Fruit fly (Drosophila melanogaster) whole organism, embryonic: Measurements from ENCODE around the gene CG6511.

Source experiments
- CG11247 ChIP-seq: fragments of 200-800 bp; sonication (Bioruptor generic); IDR thresholded peaks from 2 replicates; pipeline ENCODE4 v1.3.6; 2022; ENCODE audit warnings: missing biosample characterization, missing genetic modification characterization
- CG11723 ChIP-seq: fragments of 200-800 bp; sonication (Bioruptor generic); optimal IDR thresholded peaks from 2 replicates; lab custom pipeline; 2017; ENCODE audit warnings: missing biosample characterization, mild to moderate bottlenecking, missing genetic modification characterization
- CG14667 ChIP-seq: fragments of 200-800 bp; sonication (Bioruptor generic); IDR thresholded peaks from 2 replicates; pipeline ENCODE4 v1.3.6; 2022; ENCODE audit warnings: missing biosample characterization, missing genetic modification characterization
- CG15696 ChIP-seq: fragments of 200-800 bp; sonication (Bioruptor generic); optimal IDR thresholded peaks from 2 replicates; lab custom pipeline; 2019; ENCODE audit warnings: missing biosample characterization, mild to moderate bottlenecking, missing genetic modification characterization, moderate library complexity
- CG1602 ChIP-seq: fragments of 200-800 bp; sonication (Bioruptor generic); optimal IDR thresholded peaks from 3 replicates; lab custom pipeline; 2016; ENCODE audit warnings: missing biosample characterization, missing genetic modification characterization
- CG17186 ChIP-seq: fragments of 200-800 bp; sonication (Bioruptor generic); optimal IDR thresholded peaks from 3 replicates; lab custom pipeline; 2017; ENCODE audit warnings: missing biosample characterization, missing genetic modification reagents, missing genetic modification characterization
- CG17385 ChIP-seq: fragments of 200-800 bp; sonication (Bioruptor generic); optimal IDR thresholded peaks from 3 replicates; lab custom pipeline; 2018; ENCODE audit warnings: missing biosample characterization, mild to moderate bottlenecking, missing genetic modification characterization
- CG18619 ChIP-seq: fragments of 200-800 bp; sonication (Bioruptor generic); optimal IDR thresholded peaks from 3 replicates; lab custom pipeline; 2017; ENCODE audit warnings: missing biosample characterization, mild to moderate bottlenecking, missing genetic modification characterization
- CG2116 ChIP-seq: fragments of 200-800 bp; sonication (Bioruptor generic); optimal IDR thresholded peaks from 3 replicates; lab custom pipeline; 2018; ENCODE audit warnings: missing biosample characterization, mild to moderate bottlenecking, missing genetic modification characterization
- CG3065 ChIP-seq: fragments of 200-800 bp; sonication (Bioruptor generic); optimal IDR thresholded peaks from 2 replicates; lab custom pipeline; 2016; ENCODE audit warnings: missing biosample characterization, missing genetic modification characterization
- CG32767 ChIP-seq: fragments of 200-800 bp; sonication (Bioruptor generic); IDR thresholded peaks from 2 replicates; pipeline ENCODE4 v1.3.6; 2022; ENCODE audit warnings: missing biosample characterization, missing genetic modification characterization
- CG34224 ChIP-seq: fragments of 200-800 bp; sonication (Bioruptor generic); IDR thresholded peaks from 3 replicates; pipeline ENCODE4 v1.3.6; 2022; ENCODE audit warnings: missing biosample characterization, missing genetic modification characterization; ENCODE audit not compliant: partially characterized antibody
- CG5953 ChIP-seq: fragments of 200-800 bp; sonication (Bioruptor generic); IDR thresholded peaks from 2 replicates; pipeline ENCODE4 v1.3.6; 2022; ENCODE audit warnings: missing biosample characterization, missing genetic modification characterization
- CG6254 ChIP-seq: fragments of 200-800 bp; sonication (Bioruptor generic); optimal IDR thresholded peaks from 3 replicates; lab custom pipeline; 2017; ENCODE audit warnings: mild to moderate bottlenecking, missing biosample characterization, missing genetic modification reagents, missing genetic modification characterization
- CG7839 ChIP-seq: fragments of 200-800 bp; sonication (Bioruptor generic); optimal IDR thresholded peaks from 3 replicates; lab custom pipeline; 2018; ENCODE audit warnings: missing biosample characterization, mild to moderate bottlenecking, missing genetic modification characterization, moderate library complexity
- CG8089 ChIP-seq: fragments of 200-800 bp; sonication (Bioruptor generic); optimal IDR thresholded peaks from 3 replicates; lab custom pipeline; 2016; ENCODE audit warnings: missing biosample characterization, missing genetic modification characterization
- CG9727 ChIP-seq: fragments of 200-800 bp; sonication (Bioruptor generic); optimal IDR thresholded peaks from 3 replicates; lab custom pipeline; 2017; ENCODE audit warnings: missing biosample characterization, mild to moderate bottlenecking, missing genetic modification characterization
- D ChIP-seq, 2 experiments: fragments of 200-800 bp in 1 of 2; fragments of >200 bp in 1 of 2; sonication (Bioruptor generic) in 1 of 2; optimal IDR thresholded peaks; 2 replicates in 1 of 2; 3 replicates in 1 of 2; lab custom pipeline; 2017; ENCODE audit warnings: mild to moderate bottlenecking in 1 of 2, missing biosample characterization in 1 of 2, missing genetic modification characterization in 1 of 2, missing genetic modification reagents in 1 of 2
- D19B ChIP-seq: fragments of 200-800 bp; sonication (Bioruptor generic); optimal IDR thresholded peaks from 2 replicates; lab custom pipeline; 2017; ENCODE audit warnings: missing biosample characterization, mild to moderate bottlenecking, missing genetic modification characterization
- Dref ChIP-seq: fragments of 200-800 bp; sonication (Bioruptor generic); IDR thresholded peaks from 2 replicates; pipeline ENCODE4 v1.3.6; 2022; ENCODE audit warnings: missing biosample characterization, missing genetic modification characterization
- E2f2 ChIP-seq: fragments of 200-800 bp; sonication (Bioruptor generic); IDR thresholded peaks from 2 replicates; pipeline ENCODE4 v1.3.6; 2022; ENCODE audit warnings: missing biosample characterization, missing genetic modification characterization
- Hr39 ChIP-seq: fragments of >200 bp; optimal IDR thresholded peaks from 2 replicates; lab custom pipeline; 2017
- Mad ChIP-seq: fragments of 200-800 bp; sonication (Bioruptor generic); optimal IDR thresholded peaks from 2 replicates; lab custom pipeline; 2016; ENCODE audit warnings: missing biosample characterization, missing genetic modification characterization
- Mrtf ChIP-seq: fragments of 200-800 bp; sonication (Bioruptor generic); IDR thresholded peaks from 3 replicates; pipeline ENCODE4 v1.3.6; 2022; ENCODE audit warnings: missing biosample characterization, missing genetic modification characterization
- Neu2 ChIP-seq: fragments of 200-800 bp; sonication (Bioruptor generic); optimal IDR thresholded peaks from 3 replicates; lab custom pipeline; 2016; ENCODE audit warnings: missing biosample characterization, missing genetic modification characterization, borderline replicate concordance
- PHDP ChIP-seq: fragments of 200-800 bp; sonication (Bioruptor generic); optimal IDR thresholded peaks from 3 replicates; lab custom pipeline; 2018; ENCODE audit warnings: missing biosample characterization, mild to moderate bottlenecking, missing genetic modification characterization, moderate library complexity
- Rx ChIP-seq: fragments of 200-800 bp; sonication (Bioruptor generic); IDR thresholded peaks from 2 replicates; pipeline ENCODE4 v1.3.6; 2022; ENCODE audit warnings: missing biosample characterization, missing genetic modification characterization
- Sry-δ ChIP-seq: fragments of 200-800 bp; sonication (Bioruptor generic); optimal IDR thresholded peaks from 2 replicates; lab custom pipeline; 2016; ENCODE audit warnings: missing biosample characterization, missing genetic modification characterization
- Ssrp ChIP-seq: fragments of 200-800 bp; sonication (Bioruptor generic); optimal IDR thresholded peaks from 2 replicates; lab custom pipeline; 2018; ENCODE audit warnings: missing biosample characterization, mild to moderate bottlenecking, missing genetic modification characterization, moderate library complexity
- amos ChIP-seq: fragments of 200-800 bp; sonication (Bioruptor generic); IDR thresholded peaks from 2 replicates; pipeline ENCODE4 v1.3.6; 2022; ENCODE audit warnings: missing biosample characterization, missing genetic modification characterization; ENCODE audit not compliant: partially characterized antibody
- crol ChIP-seq: fragments of 200-800 bp; sonication (Bioruptor generic); IDR thresholded peaks from 2 replicates; pipeline ENCODE4 v1.3.6; 2022; ENCODE audit warnings: missing biosample characterization, missing genetic modification characterization
- crp ChIP-seq, 2 experiments: fragments of 200-800 bp; sonication (Bioruptor generic); optimal IDR thresholded peaks; 2 replicates in 1 of 2; 3 replicates in 1 of 2; lab custom pipeline; 2017; ENCODE audit warnings: missing biosample characterization in 2 of 2, missing genetic modification characterization in 2 of 2, mild to moderate bottlenecking in 1 of 2, moderate library complexity in 1 of 2
- dan ChIP-seq: fragments of 200-800 bp; sonication (Bioruptor generic); IDR thresholded peaks from 2 replicates; pipeline ENCODE4 v1.3.6; 2022; ENCODE audit warnings: missing biosample characterization, missing genetic modification characterization
- dati ChIP-seq: fragments of 200-800 bp; sonication (Bioruptor generic); IDR thresholded peaks from 2 replicates; pipeline ENCODE4 v1.3.6; 2022; ENCODE audit warnings: missing biosample characterization, missing genetic modification characterization
- knrl ChIP-seq: fragments of 200-800 bp; sonication (Bioruptor generic); IDR thresholded peaks from 3 replicates; pipeline ENCODE4 v1.3.6; 2022; ENCODE audit warnings: missing biosample characterization, missing genetic modification characterization; ENCODE audit not compliant: partially characterized antibody
- lbe ChIP-seq: fragments of 200-800 bp; sonication (Bioruptor generic); optimal IDR thresholded peaks from 2 replicates; lab custom pipeline; 2016; ENCODE audit warnings: missing biosample characterization, mild to moderate bottlenecking, missing genetic modification characterization
- lola ChIP-seq, 3 experiments: fragments of >200 bp in 2 of 3; fragments of 200-800 bp in 1 of 3; sonication (Bioruptor generic) in 1 of 3; optimal IDR thresholded peaks; 2 replicates each; lab custom pipeline; 2017 to 2019; ENCODE audit warnings: missing biosample characterization in 3 of 3, missing genetic modification characterization in 3 of 3, mild to moderate bottlenecking in 1 of 3, moderate library complexity in 1 of 3
- nerfin-1 ChIP-seq: fragments of 200-800 bp; sonication (Bioruptor generic); optimal IDR thresholded peaks from 3 replicates; lab custom pipeline; 2019; ENCODE audit warnings: missing biosample characterization, mild to moderate bottlenecking, missing genetic modification characterization, moderate library complexity
- pfk ChIP-seq: fragments of 200-800 bp; sonication (Bioruptor generic); optimal IDR thresholded peaks from 2 replicates; lab custom pipeline; 2018; ENCODE audit warnings: missing biosample characterization, mild to moderate bottlenecking, missing genetic modification characterization, moderate library complexity
- ranshi ChIP-seq: fragments of 200-800 bp; sonication (Bioruptor generic); IDR thresholded peaks from 2 replicates; pipeline ENCODE4 v1.3.6; 2022; ENCODE audit warnings: missing biosample characterization, missing genetic modification characterization
- run ChIP-seq: fragments of 200-800 bp; sonication (Bioruptor generic); optimal IDR thresholded peaks from 3 replicates; lab custom pipeline; 2018; ENCODE audit warnings: missing biosample characterization, mild to moderate bottlenecking, missing genetic modification characterization
- sd ChIP-seq: fragments of 200-800 bp; sonication (Bioruptor generic); optimal IDR thresholded peaks from 3 replicates; lab custom pipeline; 2018; ENCODE audit warnings: missing biosample characterization, mild to moderate bottlenecking, missing genetic modification characterization, moderate library complexity
- toy ChIP-seq: fragments of 200-800 bp; sonication (Bioruptor generic); IDR thresholded peaks from 2 replicates; pipeline ENCODE4 v1.3.6; 2022; ENCODE audit warnings: missing biosample characterization, missing genetic modification characterization
- trem ChIP-seq: fragments of 200-800 bp; optimal IDR thresholded peaks from 3 replicates; lab custom pipeline; 2019; ENCODE audit warnings: missing biosample characterization, mild to moderate bottlenecking, missing genetic modification characterization, moderate library complexity
- tup ChIP-seq: fragments of 200-800 bp; sonication (Bioruptor generic); optimal IDR thresholded peaks from 2 replicates; lab custom pipeline; 2016; ENCODE audit warnings: missing biosample characterization, mild to moderate bottlenecking, missing genetic modification characterization, moderate library complexity
- zfh1 ChIP-seq: fragments of 200-800 bp; sonication (Bioruptor generic); IDR thresholded peaks from 3 replicates; pipeline ENCODE4 v1.3.6; 2022; ENCODE audit warnings: missing biosample characterization, missing genetic modification characterization

Gene CG6511

dm6 chr3L:8728181-8728580 is 7.1 kb downstream of the CG6511 start, which contains the start of gene Cp15:
Gene Cp15, plus strand, starts transcription at chr3L:8728481.
- no peak for TF ChIP-seq CG34224 (GFP tag; lab: Robert Waterston, UW)
- no peak for TF ChIP-seq Sry-δ (GFP tag; lab: Kevin White, UChicago)
- no peak for TF ChIP-seq CG15696
- no peak for TF ChIP-seq dan
- TF ChIP-seq CG1602 (GFP tag; lab: Kevin White, UChicago): no peak
- TF ChIP-seq dati (GFP tag; lab: Robert Waterston, UW): no peak
- TF ChIP-seq pfk (GFP tag; lab: Kevin White, UChicago): no peak
- no peak for TF ChIP-seq CG7839 (tag; lab: Kevin White, UChicago)
- TF ChIP-seq CG11247 (GFP tag; lab: Robert Waterston, UW): no peak
- no peak for TF ChIP-seq CG9727
- TF ChIP-seq sd (tag; lab: Kevin White, UChicago): no peak
- TF ChIP-seq tup (GFP tag; lab: Kevin White, UChicago): no peak
- TF ChIP-seq CG14667 (GFP tag; lab: Robert Waterston, UW): no peak

- TF ChIP-seq CG2116 (no peak), nerfin-1 (no peak), crp (GFP tag; optimal IDR thresholded peaks at IDR 0.05; lab: Kevin White, UChicago) (no peak)
Observed at dm6 chr3L:8729565-8729964, 8.4 kb downstream of the CG6511 start, which contains the start of gene Cp19. Gene Cp19, plus strand, starts transcription at chr3L:8729865.

dm6 chr3L:8731494-8731994 is 10.4 kb downstream of the CG6511 start, which contains the start of gene Cp16:
Gene Cp16, plus strand, starts transcription at chr3L:8731944.
- TF ChIP-seq knrl (peak; percentile 20; the same call in 1 of the 3 replicates), CG17385 (GFP tag; lab: Kevin White, UChicago) (no peak), crol (GFP tag; lab: Robert Waterston, UW) (no peak), Hr39 (lab: Kevin White, UChicago) (peak; percentile 66), Dref (GFP tag; lab: Robert Waterston, UW) (0 out of 2 replicates have a peak, but pooled peaks have one; percentile 1), CG32767 (GFP tag; lab: Robert Waterston, UW) (no peak), toy (no peak), CG5953 (no peak)

- TF ChIP-seq CG6254 (GFP tag; lab: Kevin White, UChicago): no peak
- TF ChIP-seq D (optimal IDR thresholded peaks at IDR 0.05; lab: Kevin White, UChicago): no peak
- no peak for TF ChIP-seq D (GFP tag; optimal IDR thresholded peaks at IDR 0.05; lab: Kevin White, UChicago)
- TF ChIP-seq CG11723: peak; percentile 35
- TF ChIP-seq lola (GFP tag; optimal IDR thresholded peaks at IDR 0.05; lab: Kevin White, UChicago): no peak
- TF ChIP-seq CG8089: no peak
- 0 out of 2 replicates have a peak, but pooled peaks have one; percentile 18 for TF ChIP-seq Rx (GFP tag; lab: Robert Waterston, UW)
- TF ChIP-seq Mad (GFP tag; lab: Kevin White, UChicago): no peak
- no peak for TF ChIP-seq Mrtf
- TF ChIP-seq CG3065 (GFP tag; lab: Kevin White, UChicago): no peak
- TF ChIP-seq ranshi (GFP tag; lab: Robert Waterston, UW): no peak
- TF ChIP-seq Neu2 (GFP tag; lab: Kevin White, UChicago): no peak
- no peak for TF ChIP-seq Ssrp (tag; lab: Kevin White, UChicago)
- TF ChIP-seq CG18619 (GFP tag; lab: Kevin White, UChicago): no peak
- TF ChIP-seq E2f2 (GFP tag; lab: Robert Waterston, UW): no peak; the same call in 1 of the 2 replicates
- no peak for TF ChIP-seq nerfin-1
- no peak for TF ChIP-seq amos (GFP tag; lab: Robert Waterston, UW)
- TF ChIP-seq CG17186 (GFP tag; lab: Kevin White, UChicago): no peak
- no peak for TF ChIP-seq D19B (GFP tag; lab: Kevin White, UChicago)
- TF ChIP-seq trem (tag; lab: Kevin White, UChicago): no peak
- TF ChIP-seq zfh1 (GFP tag; lab: Robert Waterston, UW): no peak
- peak; percentile 47 for TF ChIP-seq PHDP (tag; lab: Kevin White, UChicago)
- no peak for TF ChIP-seq lbe
- TF ChIP-seq run (tag; lab: Kevin White, UChicago): no peak
Observed at dm6 chr3L:8741051-8741468, 19.9 kb downstream of the CG6511 start.
